Fruit fly (Drosophila melanogaster): ENCODE data around the gene Stip1.

DNA sequence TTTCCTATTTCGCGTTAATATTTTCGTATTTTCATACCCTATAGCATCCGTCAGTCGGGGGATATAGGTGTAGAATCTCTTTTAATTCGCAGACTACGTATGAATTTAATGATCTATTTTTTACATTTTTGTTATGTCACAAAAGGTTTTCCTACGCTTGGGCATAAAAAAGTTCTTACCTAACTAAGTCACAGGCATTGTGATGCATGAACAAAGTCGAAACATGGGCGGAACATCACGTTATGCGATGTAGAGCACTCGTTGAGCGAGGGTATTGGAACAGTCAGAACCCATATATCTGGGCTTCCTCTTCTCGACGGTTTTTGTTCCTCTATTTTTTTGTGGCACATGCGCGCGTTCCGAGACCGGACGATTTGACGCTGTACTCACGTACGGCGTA is 14.3 kb downstream of the Stip1 start:
- TF ChIP-seq insv (optimal IDR thresholded peaks at IDR 0.05): no peak
- TF ChIP-seq Sin3A (optimal IDR thresholded peaks at IDR 0.05): no peak
- TF ChIP-seq psq (optimal IDR thresholded peaks at IDR 0.05): no peak
- no peak for TF ChIP-seq ttk (optimal IDR thresholded peaks at IDR 0.05)
- no peak for TF ChIP-seq h (optimal IDR thresholded peaks at IDR 0.05)
